Worm (Caenorhabditis elegans) whole organism, young adult: Measurements from ENCODE around the gene msrp-3.

Experiments
- B0035.1 ChIP-seq: sonication (generic microtip); optimal IDR thresholded peaks from 2 replicates; lab custom pipeline; 2016; ENCODE audit warnings: missing genetic modification characterization, mild to moderate bottlenecking, missing compliant biosample characterization, missing genotype, missing genetic modification reagents
- F23B12.7 ChIP-seq: sonication (generic microtip); optimal IDR thresholded peaks from 2 replicates; lab custom pipeline; 2017; ENCODE audit warnings: missing genetic modification characterization, mild to moderate bottlenecking, missing compliant biosample characterization, antibody characterized with exemption, moderate library complexity; ENCODE audit not compliant: insufficient read depth
- F55B11.4 ChIP-seq: sonication (generic microtip); optimal IDR thresholded peaks from 2 replicates; lab custom pipeline; 2016; ENCODE audit warnings: missing compliant biosample characterization, missing genetic modification characterization, borderline replicate concordance; ENCODE audit not compliant: insufficient read depth
- F57C9.4 ChIP-seq: sonication (generic microtip); optimal IDR thresholded peaks from 2 replicates; lab custom pipeline; 2017; ENCODE audit warnings: mild to moderate bottlenecking, missing genetic modification characterization, missing compliant biosample characterization
- K11D2.4 ChIP-seq: fragments of 200-800 bp; sonication (Bioruptor generic); IDR thresholded peaks from 2 replicates; pipeline ENCODE4 v1.3.6; 2022; ENCODE audit warnings: missing genetic modification reagents, missing genetic modification characterization, missing compliant biosample characterization
- K12H6.12 ChIP-seq: fragments of 200-800 bp; sonication (Bioruptor generic); optimal IDR thresholded peaks from 2 replicates; lab custom pipeline; 2018; ENCODE audit warnings: mild to moderate bottlenecking, missing genetic modification characterization, missing compliant biosample characterization
- T26A5.8 ChIP-seq: sonication (generic microtip); optimal IDR thresholded peaks from 2 replicates; lab custom pipeline; 2016; ENCODE audit warnings: missing genetic modification characterization, missing compliant biosample characterization
- Y67H2A.10 ChIP-seq: fragments of 200-800 bp; sonication (Bioruptor generic); conservative IDR thresholded peaks from 2 replicates; pipeline ENCODE4 v1.3.6; 2022; ENCODE audit warnings: missing genetic modification reagents, missing genetic modification characterization, missing compliant biosample characterization
- akir-1 ChIP-seq: fragments of 200-800 bp; sonication (Bioruptor generic); optimal IDR thresholded peaks from 2 replicates; lab custom pipeline; 2018; ENCODE audit warnings: mild to moderate bottlenecking, missing genetic modification characterization, moderate library complexity, missing compliant biosample characterization
- ama-1 ChIP-seq, 3 experiments: fragments of 150-350 bp in 1 of 3; sonication (generic microtip) in 2 of 3; optimal IDR thresholded peaks; 2 replicates each; lab custom pipeline; 2014 to 2018; ENCODE audit warnings: missing biosample characterization in 2 of 3, missing genetic modification characterization in 2 of 3, missing genetic modification reagents in 2 of 3
- aptf-2 ChIP-seq: fragments of 200-800 bp; sonication (Bioruptor generic); conservative IDR thresholded peaks from 2 replicates; pipeline ENCODE4 v1.3.6; 2022; ENCODE audit warnings: missing genetic modification reagents, missing genetic modification characterization, missing compliant biosample characterization
- aptf-3 ChIP-seq: fragments of 200-800 bp; sonication (Bioruptor generic); IDR thresholded peaks from 2 replicates; pipeline ENCODE4 v1.3.6; 2022; ENCODE audit warnings: missing genetic modification characterization, missing compliant biosample characterization
- attf-6 ChIP-seq: fragments of 200-800 bp; sonication (Bioruptor generic); IDR thresholded peaks from 2 replicates; pipeline ENCODE4 v1.3.6; 2022; ENCODE audit warnings: missing genetic modification reagents, missing genetic modification characterization, missing compliant biosample characterization
- ccch-3 ChIP-seq: fragments of 200-800 bp; sonication (Bioruptor generic); optimal IDR thresholded peaks from 2 replicates; lab custom pipeline; 2018; ENCODE audit warnings: mild to moderate bottlenecking, missing genetic modification characterization, missing compliant biosample characterization
- ceh-100 ChIP-seq: fragments of 200-800 bp; sonication (Bioruptor generic); IDR thresholded peaks from 2 replicates; pipeline ENCODE4 v1.3.6; 2022; ENCODE audit warnings: missing genetic modification reagents, missing genetic modification characterization, missing compliant biosample characterization
- chd-7 ChIP-seq: sonication (generic microtip); optimal IDR thresholded peaks from 2 replicates; lab custom pipeline; 2016; ENCODE audit warnings: mild to moderate bottlenecking, missing genetic modification characterization, moderate library complexity, missing compliant biosample characterization
- dox-1 ChIP-seq: fragments of 200-800 bp; sonication (Bioruptor generic); IDR thresholded peaks from 2 replicates; pipeline ENCODE4 v1.3.6; 2022; ENCODE audit warnings: missing genetic modification reagents, missing genetic modification characterization, missing compliant biosample characterization
- egl-44 ChIP-seq: fragments of 200-800 bp; sonication (Bioruptor generic); IDR thresholded peaks from 2 replicates; pipeline ENCODE4 v1.3.6; 2022; ENCODE audit warnings: missing genetic modification reagents, missing genetic modification characterization, missing compliant biosample characterization
- ekl-4 ChIP-seq: fragments of 200-800 bp; sonication (Bioruptor generic); IDR thresholded peaks from 2 replicates; pipeline ENCODE4 v1.3.6; 2022; ENCODE audit warnings: missing genetic modification reagents, missing genetic modification characterization, missing compliant biosample characterization
- hmg-20 ChIP-seq: fragments of 200-800 bp; sonication (Bioruptor generic); IDR thresholded peaks from 2 replicates; pipeline ENCODE4 v1.3.6; 2022; ENCODE audit warnings: missing genetic modification reagents, missing genetic modification characterization, missing compliant biosample characterization
- hrde-1 ChIP-seq: sonication (generic microtip); optimal IDR thresholded peaks from 2 replicates; lab custom pipeline; 2016; ENCODE audit warnings: missing genetic modification characterization, mild to moderate bottlenecking, missing compliant biosample characterization, moderate library complexity, missing genotype, missing genetic modification reagents, borderline replicate concordance
- let-607 ChIP-seq, 2 experiments: fragments of 200-800 bp in 1 of 2; sonication (Bioruptor generic) in 1 of 2; sonication (generic microtip) in 1 of 2; optimal IDR thresholded peaks; 2 replicates each; lab custom pipeline; 2016 to 2018; ENCODE audit warnings: mild to moderate bottlenecking in 2 of 2, missing compliant biosample characterization in 2 of 2, missing genetic modification characterization in 2 of 2, moderate library complexity in 2 of 2, missing genotype in 1 of 2
- lin-26 ChIP-seq: fragments of 200-800 bp; sonication (Bioruptor generic); IDR thresholded peaks from 2 replicates; pipeline ENCODE4 v1.3.6; 2022; ENCODE audit warnings: missing genetic modification reagents, missing genetic modification characterization, missing compliant biosample characterization
- madf-6 ChIP-seq: fragments of 200-800 bp; sonication (Bioruptor generic); IDR thresholded peaks from 2 replicates; pipeline ENCODE4 v1.3.6; 2022; ENCODE audit warnings: missing genetic modification reagents, missing genetic modification characterization, missing compliant biosample characterization
- madf-8 ChIP-seq: fragments of 200-800 bp; sonication (Bioruptor generic); conservative IDR thresholded peaks from 2 replicates; pipeline ENCODE4 v1.3.6; 2022; ENCODE audit warnings: missing genetic modification reagents, missing genetic modification characterization, missing compliant biosample characterization
- mcd-1 ChIP-seq: fragments of 200-800 bp; sonication (Bioruptor generic); IDR thresholded peaks from 2 replicates; pipeline ENCODE4 v1.3.6; 2022; ENCODE audit warnings: missing genetic modification reagents, missing genetic modification characterization, missing compliant biosample characterization
- mxl-1 ChIP-seq: sonication (generic microtip); optimal IDR thresholded peaks from 2 replicates; lab custom pipeline; 2016; ENCODE audit warnings: missing genetic modification characterization, missing compliant biosample characterization
- nfya-1 ChIP-seq: sonication (generic microtip); optimal IDR thresholded peaks from 2 replicates; lab custom pipeline; 2017; ENCODE audit warnings: antibody characterized with exemption, missing compliant biosample characterization, missing genetic modification characterization, borderline replicate concordance; ENCODE audit not compliant: insufficient read depth
- nfyb-1 ChIP-seq: fragments of 200-800 bp; sonication (Bioruptor generic); IDR thresholded peaks from 2 replicates; pipeline ENCODE4 v1.3.6; 2022; ENCODE audit warnings: missing genetic modification reagents, missing genetic modification characterization, missing compliant biosample characterization
- nhr-120 ChIP-seq: fragments of 200-800 bp; sonication (Bioruptor generic); IDR thresholded peaks from 2 replicates; pipeline ENCODE4 v1.3.6; 2022; ENCODE audit warnings: missing genetic modification characterization, missing compliant biosample characterization
- nhr-179 ChIP-seq: sonication (generic microtip); optimal IDR thresholded peaks from 2 replicates; lab custom pipeline; 2016; ENCODE audit warnings: mild to moderate bottlenecking, missing genetic modification characterization, missing compliant biosample characterization
- nhr-27 ChIP-seq: fragments of 200-800 bp; sonication (Bioruptor generic); optimal IDR thresholded peaks from 2 replicates; lab custom pipeline; 2018; ENCODE audit warnings: mild to moderate bottlenecking, missing genetic modification characterization, moderate library complexity, missing compliant biosample characterization
- repo-1 ChIP-seq: sonication (generic microtip); optimal IDR thresholded peaks from 2 replicates; lab custom pipeline; 2017; ENCODE audit warnings: mild to moderate bottlenecking, missing genetic modification characterization, missing compliant biosample characterization
- rpc-1 ChIP-seq, 2 experiments: fragments of 150-350 bp in 1 of 2; sonication (generic microtip) in 1 of 2; optimal IDR thresholded peaks; 2 replicates each; lab custom pipeline; 2014 to 2018; ENCODE audit warnings: missing biosample characterization in 1 of 2, missing genetic modification characterization in 1 of 2, missing genetic modification reagents in 1 of 2, missing genotype in 1 of 2
- sea-2 ChIP-seq: fragments of 200-800 bp; sonication (Bioruptor generic); IDR thresholded peaks from 2 replicates; pipeline ENCODE4 v1.3.6; 2022; ENCODE audit warnings: missing genetic modification characterization, missing compliant biosample characterization
- snpc-3.4 ChIP-seq: sonication (generic microtip); optimal IDR thresholded peaks from 2 replicates; lab custom pipeline; 2017; ENCODE audit warnings: missing genetic modification characterization, mild to moderate bottlenecking, missing compliant biosample characterization, antibody characterized with exemption, moderate library complexity, missing genotype, missing genetic modification reagents
- snpc-4 ChIP-seq, 5 experiments: fragments of 150-350 bp in 1 of 5; sonication (generic microtip) in 4 of 5; optimal IDR thresholded peaks; 2 replicates each; lab custom pipeline; 2014 to 2018; ENCODE audit warnings: missing genetic modification characterization in 5 of 5, missing biosample characterization in 3 of 5, antibody characterized with exemption in 2 of 5, mild to moderate bottlenecking in 2 of 5, missing compliant biosample characterization in 2 of 5, missing genotype in 2 of 5, moderate library complexity in 2 of 5, missing genetic modification reagents in 1 of 5
- unc-130 ChIP-seq: sonication (generic microtip); optimal IDR thresholded peaks from 2 replicates; lab custom pipeline; 2016; ENCODE audit warnings: missing genetic modification reagents, missing genetic modification characterization, missing compliant biosample characterization
- unc-62 ChIP-seq: fragments of 150-350 bp; optimal IDR thresholded peaks from 2 replicates; lab custom pipeline; 2014; ENCODE audit warnings: missing biosample characterization, missing genetic modification reagents, missing genetic modification characterization
- ztf-22 ChIP-seq: fragments of 200-800 bp; sonication (Bioruptor generic); optimal IDR thresholded peaks from 2 replicates; lab custom pipeline; 2018; ENCODE audit warnings: mild to moderate bottlenecking, missing genetic modification characterization, moderate library complexity, missing compliant biosample characterization
- ztf-25 ChIP-seq: fragments of 200-800 bp; sonication (Bioruptor generic); IDR thresholded peaks from 2 replicates; pipeline ENCODE4 v1.3.6; 2022; ENCODE audit warnings: missing genetic modification reagents, missing genetic modification characterization, missing compliant biosample characterization

msrp-3 gene

DNA sequence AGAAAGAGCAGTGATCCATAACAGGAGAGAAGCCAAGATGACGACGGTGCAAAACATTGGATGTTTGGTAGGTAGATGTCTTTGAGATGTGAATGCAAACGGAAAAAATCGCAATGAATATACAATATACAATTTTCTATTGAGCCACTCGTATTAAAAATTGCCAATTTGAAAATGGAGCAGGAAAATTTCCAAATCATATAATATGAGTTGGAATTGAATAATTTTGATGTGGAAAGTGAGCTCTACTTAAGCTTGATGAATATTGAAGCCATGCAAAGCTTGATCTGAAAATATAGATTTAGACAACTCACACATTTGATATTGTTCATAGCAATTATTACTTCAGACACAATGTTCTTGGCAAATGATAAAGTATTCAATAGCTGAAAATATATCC, 23.8 kb upstream of the msrp-3 start, which contains the start of gene F28A10.8:
TSS of gene F28A10.8 (minus strand) at position 101 of the 400 bp plus-strand sequence.
- no peak for TF ChIP-seq nfya-1 (tag; lab: Kevin White, UChicago)
- TF ChIP-seq egl-44 (GFP tag; lab: Robert Waterston, UW) = no peak
- no peak for TF ChIP-seq T26A5.8 (tag; lab: Kevin White, UChicago)
- no peak for TF ChIP-seq K12H6.12 (tag; lab: Kevin White, UChicago)
- TF ChIP-seq hrde-1 (tag; lab: Kevin White, UChicago) = no peak
- no peak for TF ChIP-seq F23B12.7 (tag; lab: Kevin White, UChicago)
- no peak for TF ChIP-seq unc-62 (GFP tag; lab: Kevin White, UChicago)
- no peak for TF ChIP-seq ceh-100
- no peak for TF ChIP-seq ama-1 (optimal IDR thresholded peaks at IDR 0.05; lab: Kevin White, UChicago)
- TF ChIP-seq ama-1 (GFP tag; optimal IDR thresholded peaks at IDR 0.05; lab: Kevin White, UChicago) = no peak
- no peak for TF ChIP-seq hmg-20 (GFP tag; lab: Robert Waterston, UW)
- no peak for TF ChIP-seq let-607 (tag; optimal IDR thresholded peaks at IDR 0.05; lab: Kevin White, UChicago)
- no peak for TF ChIP-seq ztf-22 (GFP tag; lab: Kevin White, UChicago)
- no peak for TF ChIP-seq aptf-2
- TF ChIP-seq madf-6 (GFP tag; lab: Robert Waterston, UW) = no peak
- no peak for TF ChIP-seq mcd-1 (GFP tag; lab: Robert Waterston, UW)

DNA sequence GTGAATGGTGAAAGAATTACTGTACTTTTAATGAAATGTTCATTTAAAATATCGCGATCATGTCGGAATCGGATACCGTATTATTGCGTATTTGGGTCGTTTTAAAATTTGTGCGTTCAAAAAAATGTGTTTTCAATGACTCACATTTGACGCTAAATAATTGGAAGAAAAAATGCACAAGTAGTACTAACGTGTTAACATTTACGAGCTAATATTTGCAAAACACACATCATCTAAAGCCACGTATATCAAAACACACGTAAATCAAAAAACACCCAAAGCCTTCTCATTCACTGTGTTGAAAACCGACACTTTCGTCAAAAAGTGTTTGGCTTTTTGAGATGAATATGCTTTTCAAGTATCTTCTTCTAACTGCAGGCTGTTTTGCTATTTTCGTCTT, 10.9 kb upstream of the msrp-3 start, which contains the start of gene F28A10.1:
TSS of gene F28A10.1 (plus strand) at position 301 of the 400 bp plus-strand sequence.
- TF ChIP-seq mxl-1 (tag; lab: Kevin White, UChicago) (no peak), aptf-3 (GFP tag; lab: Robert Waterston, UW) (no peak), repo-1 (tag; lab: Kevin White, UChicago) (no peak), sea-2 (GFP tag; lab: Robert Waterston, UW) (no peak), chd-7 (tag; lab: Kevin White, UChicago) (no peak), rpc-1 (optimal IDR thresholded peaks at IDR 0.05; lab: Kevin White, UChicago) (no peak), rpc-1 (tag; optimal IDR thresholded peaks at IDR 0.05; lab: Kevin White, UChicago) (no peak), snpc-4 (GFP tag; optimal IDR thresholded peaks at IDR 0.05; lab: Kevin White, UChicago) (no peak), snpc-4 (tag; optimal IDR thresholded peaks at IDR 0.05; lab: Kevin White, UChicago) (no peak), unc-130 (GFP tag; lab: Kevin White, UChicago) (no peak), ztf-25 (GFP tag; lab: Robert Waterston, UW) (no peak), K11D2.4 (GFP tag; lab: Robert Waterston, UW) (no peak), akir-1 (GFP tag; lab: Kevin White, UChicago) (no peak), snpc-3.4 (tag; lab: Kevin White, UChicago) (no peak), nhr-120 (GFP tag; lab: Robert Waterston, UW) (no peak), aptf-2 (no peak), nhr-27 (no peak)

DNA sequence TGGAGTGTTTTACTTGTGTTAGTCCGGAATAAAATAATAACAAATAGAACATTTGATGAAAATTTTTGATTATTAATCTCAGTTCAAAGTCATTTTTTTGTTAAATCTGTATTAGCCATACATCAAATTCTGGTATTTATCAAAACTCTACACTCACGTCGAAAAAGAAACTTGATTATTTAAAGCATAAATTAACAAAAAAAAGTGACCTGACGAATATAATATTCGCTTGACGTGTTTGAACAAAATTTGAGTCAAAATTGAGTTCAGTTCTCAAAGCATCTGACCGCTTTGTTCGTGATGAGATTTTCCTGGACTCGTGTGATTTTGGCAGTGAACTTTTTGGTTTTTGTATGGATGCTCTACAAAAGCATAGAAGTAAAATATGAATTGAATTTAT, 8.9 kb upstream of the msrp-3 start, which contains the start of gene F46F5.10:
TSS of gene F46F5.10 (plus strand) at position 301 of the 400 bp plus-strand sequence.
- TF ChIP-seq madf-8 (GFP tag; lab: Robert Waterston, UW) = no peak
- no peak for TF ChIP-seq ekl-4
- no peak for TF ChIP-seq ceh-100
- TF ChIP-seq nfyb-1 = no peak
- TF ChIP-seq attf-6 (GFP tag; lab: Robert Waterston, UW) = no peak
- TF ChIP-seq F55B11.4 (tag; lab: Kevin White, UChicago) = no peak
- no peak for TF ChIP-seq dox-1 (GFP tag; lab: Robert Waterston, UW)
- TF ChIP-seq ama-1 (optimal IDR thresholded peaks at IDR 0.05; lab: Kevin White, UChicago) = no peak
- TF ChIP-seq ama-1 (GFP tag; optimal IDR thresholded peaks at IDR 0.05; lab: Kevin White, UChicago) = no peak
- no peak for TF ChIP-seq Y67H2A.10 (GFP tag; lab: Robert Waterston, UW)
- TF ChIP-seq ccch-3 = no peak
- TF ChIP-seq nhr-179 (tag; lab: Kevin White, UChicago) = no peak
- no peak for TF ChIP-seq B0035.1 (tag; lab: Kevin White, UChicago)
- TF ChIP-seq F57C9.4 = no peak
- no peak for TF ChIP-seq snpc-3.4 (tag; lab: Kevin White, UChicago)
- TF ChIP-seq lin-26 = no peak
